Worm (Caenorhabditis elegans) whole organism, early embryonic: Measurements from ENCODE around the gene ldh-1.

Experiments
- B0310.2 ChIP-seq: sonication (generic microtip); optimal IDR thresholded peaks from 2 replicates; lab custom pipeline; 2016; ENCODE audit warnings: mild to moderate bottlenecking, missing genetic modification characterization, missing compliant biosample characterization
- F13C5.2 ChIP-seq: sonication (generic microtip); optimal IDR thresholded peaks from 2 replicates; lab custom pipeline; 2017; ENCODE audit warnings: mild to moderate bottlenecking, missing genetic modification characterization, inconsistent platforms, missing compliant biosample characterization
- aly-1 ChIP-seq: sonication (generic microtip); optimal IDR thresholded peaks from 2 replicates; lab custom pipeline; 2016; ENCODE audit warnings: missing genetic modification characterization, missing compliant biosample characterization
- ama-1 ChIP-seq: fragments of 150-350 bp; optimal IDR thresholded peaks from 2 replicates; lab custom pipeline; 2014
- ceh-13 ChIP-seq: fragments of 200-800 bp; sonication (Bioruptor generic); optimal IDR thresholded peaks from 2 replicates; lab custom pipeline; 2018; ENCODE audit warnings: mild to moderate bottlenecking, missing genetic modification characterization, missing compliant biosample characterization
- ceh-36 ChIP-seq: sonication (generic microtip); optimal IDR thresholded peaks from 2 replicates; lab custom pipeline; 2016; ENCODE audit warnings: missing genetic modification characterization, inconsistent platforms, missing compliant biosample characterization
- ets-7 ChIP-seq: sonication (generic microtip); optimal IDR thresholded peaks from 2 replicates; lab custom pipeline; 2016; ENCODE audit warnings: missing genotype, missing genetic modification characterization, missing compliant biosample characterization
- flt-1 ChIP-seq: fragments of 200-800 bp; sonication (Bioruptor generic); IDR thresholded peaks from 2 replicates; pipeline ENCODE4 v1.3.6; 2022; ENCODE audit warnings: missing genetic modification characterization, missing compliant biosample characterization
- hmbx-1 ChIP-seq: sonication (generic microtip); optimal IDR thresholded peaks from 2 replicates; lab custom pipeline; 2016; ENCODE audit warnings: mild to moderate bottlenecking, missing genetic modification characterization, missing compliant biosample characterization
- hmg-4 ChIP-seq: fragments of 200-800 bp; sonication (Bioruptor generic); optimal IDR thresholded peaks from 2 replicates; lab custom pipeline; 2018; ENCODE audit warnings: mild to moderate bottlenecking, missing genetic modification characterization, missing compliant biosample characterization
- hnd-1 ChIP-seq: sonication (generic microtip); optimal IDR thresholded peaks from 2 replicates; lab custom pipeline; 2016; ENCODE audit warnings: missing genetic modification characterization, missing compliant biosample characterization
- pes-1 ChIP-seq: fragments of 200-800 bp; sonication (Bioruptor generic); IDR thresholded peaks from 2 replicates; pipeline ENCODE4 v1.3.6; 2022; ENCODE audit warnings: missing genetic modification reagents, missing genetic modification characterization, missing compliant biosample characterization
- scrt-1 ChIP-seq: fragments of 200-800 bp; sonication (Bioruptor generic); IDR thresholded peaks from 2 replicates; pipeline ENCODE4 v1.3.6; 2022; ENCODE audit warnings: missing genetic modification characterization, missing compliant biosample characterization
- sea-1 ChIP-seq: fragments of 200-800 bp; sonication (Bioruptor generic); conservative IDR thresholded peaks from 2 replicates; pipeline ENCODE4 v1.3.6; 2022; ENCODE audit warnings: missing genetic modification characterization, missing compliant biosample characterization
- tbx-11 ChIP-seq: fragments of 200-800 bp; sonication (Bioruptor generic); IDR thresholded peaks from 2 replicates; pipeline ENCODE4 v1.3.6; 2022; ENCODE audit warnings: missing genetic modification characterization, missing compliant biosample characterization
- tbx-37 ChIP-seq: fragments of 200-800 bp; sonication (Bioruptor generic); conservative IDR thresholded peaks from 2 replicates; pipeline ENCODE4 v1.3.6; 2022; ENCODE audit warnings: missing genetic modification reagents, missing genetic modification characterization, missing compliant biosample characterization
- tra-4 ChIP-seq: sonication (generic microtip); optimal IDR thresholded peaks from 2 replicates; lab custom pipeline; 2017; ENCODE audit warnings: missing genetic modification characterization, missing compliant biosample characterization

The ldh-1 gene

ce11 chrII:11723904-11724303, at the start of gene ldh-1:
Gene ldh-1 (plus strand): TSS chrII:11724204.
- TF ChIP-seq ceh-36 (tag; lab: Kevin White, UChicago) (no peak), tbx-37 (GFP tag; lab: Robert Waterston, UW) (no peak), sea-1 (GFP tag; lab: Robert Waterston, UW) (no peak), F13C5.2 (tag; lab: Kevin White, UChicago) (no peak), hmg-4 (no peak), flt-1 (GFP tag; lab: Robert Waterston, UW) (no peak), ama-1 (lab: Kevin White, UChicago) (no peak), scrt-1 (GFP tag; lab: Robert Waterston, UW) (no peak), ceh-13 (GFP tag; lab: Kevin White, UChicago) (no peak), tbx-11 (GFP tag; lab: Robert Waterston, UW) (no peak), hmbx-1 (tag; lab: Kevin White, UChicago) (no peak), pes-1 (GFP tag; lab: Robert Waterston, UW) (no peak), aly-1 (tag; lab: Kevin White, UChicago) (no peak)

DNA sequence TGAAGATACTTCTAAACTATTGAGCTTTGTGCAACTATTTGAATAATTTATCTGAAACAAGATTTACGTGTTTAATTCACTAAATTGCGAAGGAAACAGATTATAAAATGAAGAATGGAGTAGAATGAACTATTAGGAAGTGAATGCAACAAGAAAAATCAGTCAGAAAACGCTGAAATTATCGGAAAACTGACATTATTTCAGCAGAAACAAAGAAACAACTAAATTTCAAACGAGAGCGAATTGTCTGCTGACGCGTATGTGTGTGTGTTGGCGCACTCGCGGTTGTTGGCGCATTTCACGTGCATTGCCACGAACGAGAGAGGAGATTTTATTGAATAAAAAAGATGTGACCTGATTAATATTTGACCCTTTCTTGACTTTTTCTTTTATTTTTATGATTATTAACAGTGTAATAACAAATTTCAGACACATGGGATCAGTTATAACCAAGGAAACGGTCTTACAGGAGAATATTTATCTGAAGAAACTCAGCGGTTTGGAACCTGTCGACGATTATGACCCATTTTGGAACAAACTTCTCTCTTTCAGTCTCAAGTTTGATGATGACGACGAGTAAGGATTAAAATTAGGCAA, 48.0 kb upstream of the ldh-1 start, which contains the start of the genes trr-1 and C47D12.2:
Gene trr-1, minus strand, starts transcription at position 51 of the 597 bp plus-strand sequence.
Gene C47D12.2, plus strand, starts transcription at position 430 of the 597 bp plus-strand sequence.
- no peak for TF ChIP-seq aly-1 (tag; lab: Kevin White, UChicago)
- TF ChIP-seq flt-1 (GFP tag; lab: Robert Waterston, UW) = 0 out of 2 replicates have a peak, but pooled peaks have one; percentile 48
- peak; percentile 39 for TF ChIP-seq F13C5.2 (tag; lab: Kevin White, UChicago)
- no peak for TF ChIP-seq pes-1 (GFP tag; lab: Robert Waterston, UW)

ce11 chrII:11680220-11680619, 43.8 kb upstream of the ldh-1 start:
- no peak for TF ChIP-seq sea-1 (GFP tag; lab: Robert Waterston, UW)
- TF ChIP-seq ceh-13 (GFP tag; lab: Kevin White, UChicago) = no peak
- TF ChIP-seq B0310.2 (tag; lab: Kevin White, UChicago) = no peak
- no peak for TF ChIP-seq ama-1 (lab: Kevin White, UChicago)
- TF ChIP-seq hmbx-1 (tag; lab: Kevin White, UChicago) = no peak
- TF ChIP-seq tra-4 (tag; lab: Kevin White, UChicago) = no peak
- no peak for TF ChIP-seq hnd-1 (tag; lab: Kevin White, UChicago)
- TF ChIP-seq tbx-11 (GFP tag; lab: Robert Waterston, UW) = no peak
- no peak for TF ChIP-seq pes-1 (GFP tag; lab: Robert Waterston, UW)
- no peak for TF ChIP-seq ceh-36 (tag; lab: Kevin White, UChicago)
- no peak for TF ChIP-seq aly-1 (tag; lab: Kevin White, UChicago)
- TF ChIP-seq tbx-37 (GFP tag; lab: Robert Waterston, UW) = no peak
- TF ChIP-seq scrt-1 (GFP tag; lab: Robert Waterston, UW) = no peak
- TF ChIP-seq hmg-4 = no peak
- no peak for TF ChIP-seq flt-1 (GFP tag; lab: Robert Waterston, UW)
- TF ChIP-seq F13C5.2 (tag; lab: Kevin White, UChicago) = no peak
- TF ChIP-seq ets-7 = no peak

DNA sequence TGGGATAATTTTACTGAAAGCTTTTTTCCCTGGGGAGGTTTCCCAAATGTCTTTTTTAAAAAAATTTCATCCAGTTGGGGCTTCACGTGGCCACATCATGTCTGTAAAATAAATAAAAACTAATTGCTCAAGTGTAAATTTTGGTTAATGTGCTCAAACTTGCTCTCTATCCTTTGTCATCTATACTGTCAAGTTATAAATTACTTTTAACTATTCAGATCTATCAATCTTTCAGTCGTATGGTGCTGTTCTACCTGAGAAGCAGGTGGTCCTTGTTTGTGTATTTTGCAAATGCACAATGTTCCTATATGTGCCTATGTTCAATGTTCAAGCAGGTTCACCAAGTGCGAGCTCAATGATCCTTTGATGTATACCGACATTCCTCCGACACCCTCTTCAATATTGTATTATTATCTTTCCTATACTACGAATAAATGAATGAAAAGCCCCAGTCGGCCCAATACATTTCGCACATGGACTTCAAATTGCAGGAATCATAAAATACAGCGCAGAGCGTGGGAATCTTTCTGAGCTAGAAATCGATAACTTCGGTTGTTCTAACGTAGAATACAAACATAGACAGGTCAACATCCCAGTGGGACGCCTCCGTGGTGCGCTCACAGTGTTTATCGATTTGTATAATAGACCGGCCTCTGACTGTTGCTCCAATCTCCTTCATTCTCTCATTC, 42.7 kb upstream of the ldh-1 start, which contains the start of the genes sfxn-1.4 and C47D12.4:
Gene sfxn-1.4, minus strand, starts transcription at position 101 of the 689 bp plus-strand sequence.
Gene C47D12.4, plus strand, starts transcription at position 639 of the 689 bp plus-strand sequence.
- TF ChIP-seq tra-4 (tag; lab: Kevin White, UChicago) (no peak), ceh-13 (GFP tag; lab: Kevin White, UChicago) (no peak), hmg-4 (no peak), scrt-1 (GFP tag; lab: Robert Waterston, UW) (no peak), pes-1 (GFP tag; lab: Robert Waterston, UW) (no peak)

ce11 chrII:11685177-11685576, 38.8 kb upstream of the ldh-1 start, which contains the start of gene C47D12.5:
Gene C47D12.5 (minus strand): TSS chrII:11685277.
- TF ChIP-seq sea-1 (GFP tag; lab: Robert Waterston, UW) (no peak), hnd-1 (tag; lab: Kevin White, UChicago) (no peak), pes-1 (GFP tag; lab: Robert Waterston, UW) (no peak), aly-1 (tag; lab: Kevin White, UChicago) (no peak), ceh-13 (GFP tag; lab: Kevin White, UChicago) (no peak), ama-1 (lab: Kevin White, UChicago) (no peak), ets-7 (no peak), hmbx-1 (tag; lab: Kevin White, UChicago) (no peak), tbx-11 (GFP tag; lab: Robert Waterston, UW) (no peak), tbx-37 (GFP tag; lab: Robert Waterston, UW) (no peak), flt-1 (GFP tag; lab: Robert Waterston, UW) (no peak), F13C5.2 (tag; lab: Kevin White, UChicago) (no peak)

- TF ChIP-seq ets-7 = no peak
- TF ChIP-seq hmbx-1 (tag; lab: Kevin White, UChicago) = no peak
- TF ChIP-seq hmg-4 = no peak
- TF ChIP-seq F13C5.2 (tag; lab: Kevin White, UChicago) = no peak
- no peak for TF ChIP-seq tbx-37 (GFP tag; lab: Robert Waterston, UW)
- TF ChIP-seq tra-4 (tag; lab: Kevin White, UChicago) = no peak
- no peak for TF ChIP-seq hnd-1 (tag; lab: Kevin White, UChicago)
- no peak for TF ChIP-seq pes-1 (GFP tag; lab: Robert Waterston, UW)
- TF ChIP-seq ceh-13 (GFP tag; lab: Kevin White, UChicago) = no peak
- no peak for TF ChIP-seq tbx-11 (GFP tag; lab: Robert Waterston, UW)
These were observed 36.0 kb upstream of the ldh-1 start for ce11 chrII:11688011-11688410.
